Fruit fly (Drosophila melanogaster) whole organism, embryonic: ENCODE data around the gene Grip91.

ENCODE experiments used
- ATbp ChIP-seq: fragments of 200-800 bp; sonication (Bioruptor generic); optimal IDR thresholded peaks from 2 replicates; lab custom pipeline; 2017; ENCODE audit warnings: missing biosample characterization, mild to moderate bottlenecking, missing genetic modification characterization, missing genetic modification reagents
- Bdp1 ChIP-seq: fragments of 200-800 bp; sonication (Bioruptor generic); optimal IDR thresholded peaks from 3 replicates; lab custom pipeline; 2016; ENCODE audit warnings: missing biosample characterization, missing genetic modification characterization
- CG10321 ChIP-seq: fragments of 200-800 bp; sonication (Bioruptor generic); IDR thresholded peaks from 2 replicates; pipeline ENCODE4 v1.3.6; 2022; ENCODE audit warnings: missing biosample characterization, missing genetic modification characterization
- CG11085 ChIP-seq: fragments of 200-800 bp; sonication (Bioruptor generic); IDR thresholded peaks from 2 replicates; pipeline ENCODE4 v1.3.6; 2022; ENCODE audit warnings: missing biosample characterization, missing genetic modification characterization
- CG11398 ChIP-seq: fragments of 200-800 bp; sonication (Bioruptor generic); optimal IDR thresholded peaks from 2 replicates; lab custom pipeline; 2016; ENCODE audit warnings: missing biosample characterization, missing genetic modification characterization
- CG12104 ChIP-seq: fragments of 200-800 bp; sonication (Bioruptor generic); optimal IDR thresholded peaks from 3 replicates; lab custom pipeline; 2016; ENCODE audit warnings: missing biosample characterization, missing genetic modification characterization
- CG13296 ChIP-seq: fragments of 200-800 bp; sonication (Bioruptor generic); optimal IDR thresholded peaks from 3 replicates; lab custom pipeline; 2018; ENCODE audit warnings: missing biosample characterization, mild to moderate bottlenecking, missing genetic modification characterization
- CG13775 ChIP-seq: fragments of 200-800 bp; sonication (Bioruptor generic); optimal IDR thresholded peaks from 3 replicates; lab custom pipeline; 2017; ENCODE audit warnings: missing biosample characterization, mild to moderate bottlenecking, missing genetic modification characterization
- CG17802 ChIP-seq: fragments of 200-800 bp; sonication (Bioruptor generic); optimal IDR thresholded peaks from 2 replicates; lab custom pipeline; 2018; ENCODE audit warnings: missing biosample characterization, mild to moderate bottlenecking, missing genetic modification characterization, moderate library complexity
- CG1832 ChIP-seq: fragments of 200-800 bp; sonication (Bioruptor generic); optimal IDR thresholded peaks from 2 replicates; lab custom pipeline; 2017; ENCODE audit warnings: missing biosample characterization, mild to moderate bottlenecking, missing genetic modification characterization, inconsistent platforms
- CG2120 ChIP-seq: fragments of 200-800 bp; sonication (Bioruptor generic); optimal IDR thresholded peaks from 3 replicates; lab custom pipeline; 2016; ENCODE audit warnings: missing biosample characterization, missing genetic modification characterization
- CG4730 ChIP-seq: fragments of 200-800 bp; sonication (Bioruptor generic); IDR thresholded peaks from 2 replicates; pipeline ENCODE4 v1.3.6; 2022; ENCODE audit warnings: missing biosample characterization, missing genetic modification characterization
- CG6791 ChIP-seq: fragments of 200-800 bp; sonication (Bioruptor generic); IDR thresholded peaks from 3 replicates; pipeline ENCODE4 v1.3.6; 2022; ENCODE audit warnings: missing biosample characterization, missing genetic modification characterization; ENCODE audit not compliant: partially characterized antibody
- CrebB ChIP-seq: fragments of 200-800 bp; sonication (Bioruptor generic); optimal IDR thresholded peaks from 3 replicates; lab custom pipeline; 2018; ENCODE audit warnings: missing biosample characterization, mild to moderate bottlenecking, missing genetic modification characterization
- Dfd ChIP-seq, 2 experiments: fragments of >200 bp; optimal IDR thresholded peaks; 2 replicates each; lab custom pipeline; 2017; ENCODE audit warnings: missing biosample characterization in 2 of 2, missing genetic modification characterization in 2 of 2
- Dip3 ChIP-seq: fragments of 200-800 bp; sonication (Bioruptor generic); optimal IDR thresholded peaks from 3 replicates; lab custom pipeline; 2016; ENCODE audit warnings: missing biosample characterization, missing genetic modification characterization
- Dll ChIP-seq: fragments of 200-800 bp; sonication (Bioruptor generic); IDR thresholded peaks from 4 replicates; pipeline ENCODE4 v1.3.6; 2022; ENCODE audit warnings: missing biosample characterization, missing genetic modification characterization; ENCODE audit not compliant: partially characterized antibody
- Doc2 ChIP-seq: fragments of 200-800 bp; sonication (Bioruptor generic); IDR thresholded peaks from 2 replicates; pipeline ENCODE4 v1.3.6; 2022; ENCODE audit warnings: missing biosample characterization, missing genetic modification characterization
- ERR ChIP-seq: fragments of 200-800 bp; sonication (Bioruptor generic); optimal IDR thresholded peaks from 2 replicates; lab custom pipeline; 2016; ENCODE audit warnings: missing biosample characterization, missing genetic modification characterization
- Ets65A ChIP-seq: fragments of 200-800 bp; sonication (Bioruptor generic); peaks from one replicate; lab custom pipeline; 2016; ENCODE audit warnings: missing biosample characterization, missing genetic modification characterization
- Fer1 ChIP-seq: fragments of 200-800 bp; sonication (Bioruptor generic); optimal IDR thresholded peaks from 2 replicates; lab custom pipeline; 2017; ENCODE audit warnings: missing biosample characterization, mild to moderate bottlenecking, missing genetic modification characterization
- GATAe ChIP-seq: fragments of 200-800 bp; sonication (Bioruptor generic); conservative IDR thresholded peaks from 2 replicates; pipeline ENCODE4 v1.3.6; 2022; ENCODE audit warnings: missing biosample characterization, missing genetic modification characterization
- Hr3 ChIP-seq: fragments of 200-800 bp; sonication (Bioruptor generic); optimal IDR thresholded peaks from 3 replicates; lab custom pipeline; 2016; ENCODE audit warnings: missing biosample characterization, missing genetic modification characterization
- Jarid2 ChIP-seq: fragments of 200-800 bp; sonication (Bioruptor generic); optimal IDR thresholded peaks from 3 replicates; lab custom pipeline; 2017; ENCODE audit warnings: mild to moderate bottlenecking, missing biosample characterization, missing genetic modification reagents, missing genetic modification characterization
- Stat92E ChIP-seq, 3 experiments: fragments of >200 bp in 2 of 3; fragments of 200-800 bp in 1 of 3; sonication (Bioruptor generic) in 1 of 3; optimal IDR thresholded peaks; 2 replicates each; lab custom pipeline; 2017 to 2019; ENCODE audit warnings: missing biosample characterization in 3 of 3, missing genetic modification characterization in 3 of 3, mild to moderate bottlenecking in 1 of 3, moderate library complexity in 1 of 3
- ato ChIP-seq: fragments of 200-800 bp; sonication (Bioruptor generic); IDR thresholded peaks from 2 replicates; pipeline ENCODE4 v1.3.6; 2022; ENCODE audit warnings: missing biosample characterization, missing genetic modification characterization; ENCODE audit not compliant: partially characterized antibody
- chm ChIP-seq: fragments of 200-800 bp; sonication (Bioruptor generic); IDR thresholded peaks from 2 replicates; pipeline ENCODE4 v1.3.6; 2022; ENCODE audit warnings: missing biosample characterization, missing genetic modification characterization
- crp ChIP-seq, 2 experiments: fragments of 200-800 bp; sonication (Bioruptor generic); optimal IDR thresholded peaks; 2 replicates in 1 of 2; 3 replicates in 1 of 2; lab custom pipeline; 2017; ENCODE audit warnings: missing biosample characterization in 2 of 2, missing genetic modification characterization in 2 of 2, mild to moderate bottlenecking in 1 of 2, moderate library complexity in 1 of 2
- danr ChIP-seq: fragments of 200-800 bp; sonication (Bioruptor generic); IDR thresholded peaks from 2 replicates; pipeline ENCODE4 v1.3.6; 2022; ENCODE audit warnings: missing biosample characterization, missing genetic modification characterization
- emc ChIP-seq: fragments of 200-800 bp; sonication (Bioruptor generic); optimal IDR thresholded peaks from 2 replicates; lab custom pipeline; 2016; ENCODE audit warnings: missing biosample characterization, missing genetic modification characterization
- gfzf ChIP-seq: fragments of 200-800 bp; sonication (Bioruptor generic); optimal IDR thresholded peaks from 2 replicates; lab custom pipeline; 2016; ENCODE audit warnings: missing biosample characterization, mild to moderate bottlenecking, missing genetic modification characterization, moderate library complexity
- gsb-n ChIP-seq: fragments of 200-800 bp; sonication (Bioruptor generic); optimal IDR thresholded peaks from 3 replicates; lab custom pipeline; 2018; ENCODE audit warnings: missing biosample characterization, mild to moderate bottlenecking, missing genetic modification characterization
- jigr1 ChIP-seq: fragments of 200-800 bp; sonication (Bioruptor generic); IDR thresholded peaks from 3 replicates; pipeline ENCODE4 v1.3.6; 2022; ENCODE audit warnings: missing biosample characterization, missing genetic modification characterization
- knrl ChIP-seq: fragments of 200-800 bp; sonication (Bioruptor generic); IDR thresholded peaks from 3 replicates; pipeline ENCODE4 v1.3.6; 2022; ENCODE audit warnings: missing biosample characterization, missing genetic modification characterization; ENCODE audit not compliant: partially characterized antibody
- lab ChIP-seq: fragments of 200-800 bp; sonication (Bioruptor generic); optimal IDR thresholded peaks from 3 replicates; lab custom pipeline; 2017; ENCODE audit warnings: missing biosample characterization, missing genetic modification characterization, mild to moderate bottlenecking, moderate library complexity, missing genetic modification reagents
- nmo ChIP-seq: fragments of 200-800 bp; sonication (Bioruptor generic); optimal IDR thresholded peaks from 2 replicates; lab custom pipeline; 2018; ENCODE audit warnings: missing biosample characterization, mild to moderate bottlenecking, missing genetic modification characterization, moderate library complexity
- odd ChIP-seq: fragments of 200-800 bp; sonication (Bioruptor generic); optimal IDR thresholded peaks from 2 replicates; lab custom pipeline; 2017; ENCODE audit warnings: missing biosample characterization, mild to moderate bottlenecking, missing genetic modification characterization
- onecut ChIP-seq: fragments of 200-800 bp; sonication (Bioruptor generic); IDR thresholded peaks from 2 replicates; pipeline ENCODE4 v1.3.6; 2022; ENCODE audit warnings: missing biosample characterization, missing genetic modification characterization
- pzg ChIP-seq: fragments of 200-800 bp; sonication (Bioruptor generic); optimal IDR thresholded peaks from 3 replicates; lab custom pipeline; 2018; ENCODE audit warnings: missing biosample characterization, mild to moderate bottlenecking, missing genetic modification characterization, moderate library complexity
- repo ChIP-seq: fragments of 200-800 bp; sonication (Bioruptor generic); optimal IDR thresholded peaks from 2 replicates; lab custom pipeline; 2016; ENCODE audit warnings: missing biosample characterization, missing genetic modification characterization
- sens ChIP-seq: fragments of 200-800 bp; sonication (Bioruptor generic); peaks from one replicate; lab custom pipeline; 2016; ENCODE audit warnings: missing biosample characterization, missing genetic modification characterization
- tap ChIP-seq: fragments of 200-800 bp; optimal IDR thresholded peaks from 3 replicates; lab custom pipeline; 2019; ENCODE audit warnings: missing biosample characterization, mild to moderate bottlenecking, missing genetic modification characterization, moderate library complexity
- tll ChIP-seq, 2 experiments: fragments of 200-800 bp in 1 of 2; fragments of >200 bp in 1 of 2; sonication (Bioruptor generic) in 1 of 2; optimal IDR thresholded peaks; 2 replicates each; lab custom pipeline; 2017 to 2019; ENCODE audit warnings: missing biosample characterization in 2 of 2, missing genetic modification characterization in 2 of 2, mild to moderate bottlenecking in 1 of 2, moderate library complexity in 1 of 2

Grip91 gene

dm6 chrX:13788973-13789682 lies 44.6 kb upstream of the Grip91 start (continued):
- no peak for TF ChIP-seq Bdp1 (GFP tag; lab: Kevin White, UChicago)
- no peak for TF ChIP-seq gfzf (GFP tag; lab: Kevin White, UChicago)
- TF ChIP-seq pzg (GFP tag; lab: Kevin White, UChicago), result no peak
- no peak for TF ChIP-seq chm (GFP tag; lab: Robert Waterston, UW)
- TF ChIP-seq CG6791 (GFP tag; lab: Robert Waterston, UW), result no peak
- peak; percentile 89 for TF ChIP-seq Ets65A (GFP tag; lab: Kevin White, UChicago)
- no peak for TF ChIP-seq crp (GFP tag; optimal IDR thresholded peaks at IDR 0.05; lab: Kevin White, UChicago)
- TF ChIP-seq CG4730 (GFP tag; lab: Robert Waterston, UW), result no peak
- peak; percentile 55 for TF ChIP-seq Fer1 (GFP tag; lab: Kevin White, UChicago)
- TF ChIP-seq CG11398 (GFP tag; lab: Kevin White, UChicago), result peak; percentile 6
- TF ChIP-seq danr (GFP tag; lab: Robert Waterston, UW), result no peak
- TF ChIP-seq CG13296 (GFP tag; lab: Kevin White, UChicago), result no peak
- no peak for TF ChIP-seq tll (GFP tag; optimal IDR thresholded peaks at IDR 0.05; lab: Kevin White, UChicago)
- TF ChIP-seq gsb-n, result peak; percentile 50
- peak; percentile 23 for TF ChIP-seq nmo (GFP tag; lab: Kevin White, UChicago)
- no peak for TF ChIP-seq CG10321 (GFP tag; lab: Robert Waterston, UW)
- no peak; the same call in 1 of the 2 replicates for TF ChIP-seq onecut (GFP tag; lab: Robert Waterston, UW)
- TF ChIP-seq CG1832, result no peak
- peak; percentile 58 for TF ChIP-seq CG2120 (GFP tag; lab: Kevin White, UChicago)
- TF ChIP-seq Stat92E (GFP tag; optimal IDR thresholded peaks at IDR 0.05; lab: Kevin White, UChicago), result no peak
- no peak for TF ChIP-seq Hr3
- no peak for TF ChIP-seq Dll
- TF ChIP-seq GATAe (GFP tag; lab: Robert Waterston, UW), result no peak
- no peak for TF ChIP-seq Dfd (GFP tag; optimal IDR thresholded peaks at IDR 0.05; lab: Kevin White, UChicago)
- TF ChIP-seq jigr1 (GFP tag; lab: Robert Waterston, UW), result no peak
- TF ChIP-seq Doc2 (GFP tag; lab: Robert Waterston, UW), result no peak
- peak; percentile 2 for TF ChIP-seq tap (tag; lab: Kevin White, UChicago)
- TF ChIP-seq CG17802 (tag; lab: Kevin White, UChicago), result no peak
- TF ChIP-seq sens (GFP tag; lab: Kevin White, UChicago), result peak; percentile 88
- no peak for TF ChIP-seq odd (GFP tag; lab: Kevin White, UChicago)
- TF ChIP-seq repo, result no peak
- TF ChIP-seq CG12104, result no peak
- no peak for TF ChIP-seq CrebB (tag; lab: Kevin White, UChicago)
- peak; percentile 51 for TF ChIP-seq ATbp (GFP tag; lab: Kevin White, UChicago)
- no peak for TF ChIP-seq Dip3 (GFP tag; lab: Kevin White, UChicago)
- TF ChIP-seq ato (GFP tag; lab: Robert Waterston, UW), result no peak
- no peak for TF ChIP-seq knrl (GFP tag; lab: Robert Waterston, UW)
- TF ChIP-seq ERR, result no peak
- no peak for TF ChIP-seq CG11085 (GFP tag; lab: Robert Waterston, UW)
- no peak for TF ChIP-seq CG13775
- TF ChIP-seq emc (GFP tag; lab: Kevin White, UChicago), result no peak
- peak; percentile 47 for TF ChIP-seq lab (GFP tag; lab: Kevin White, UChicago)
- TF ChIP-seq Jarid2 (GFP tag; lab: Kevin White, UChicago), result no peak
